Worm (Caenorhabditis elegans) whole organism, L4/young adult: ENCODE results near the gene dsl-5.

Source experiments
- W03F9.2 ChIP-seq: fragments of 150-350 bp; optimal IDR thresholded peaks from 2 replicates; lab custom pipeline; 2014; ENCODE audit warnings: missing biosample characterization, missing genetic modification characterization
- dao-5 ChIP-seq: sonication (generic microtip); optimal IDR thresholded peaks from 2 replicates; lab custom pipeline; 2016; ENCODE audit warnings: missing genotype, missing genetic modification characterization, moderate library complexity, missing compliant biosample characterization
- him-1 ChIP-seq: sonication (generic microtip); optimal IDR thresholded peaks from 2 replicates; lab custom pipeline; 2016; ENCODE audit warnings: missing genotype, missing genetic modification reagents, missing genetic modification characterization, missing compliant biosample characterization

Gene dsl-5

DNA sequence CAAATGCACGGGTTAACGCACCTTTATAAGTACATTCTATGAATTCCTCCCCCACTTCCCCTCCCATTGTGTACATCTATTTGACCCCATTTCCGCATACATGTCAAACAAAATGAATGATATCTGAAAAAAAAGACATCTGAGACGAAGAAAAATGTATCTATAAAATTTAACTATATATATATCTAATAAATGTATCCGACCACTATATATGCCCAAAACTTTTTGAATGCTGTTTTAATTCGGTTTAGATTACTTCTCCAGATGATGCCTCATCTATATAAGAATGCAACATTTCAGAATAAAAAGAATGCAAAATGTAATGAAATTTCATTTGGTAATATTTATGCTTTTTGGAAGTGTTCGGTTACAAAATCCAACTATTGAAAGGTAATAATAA lies 42.3 kb downstream of the dsl-5 start, which contains the start of gene rib-1:
TSS of gene rib-1 (plus strand) at position 301 of the 400 bp plus-strand sequence.
- no peak for TF ChIP-seq him-1 (tag; lab: Kevin White, UChicago)
- TF ChIP-seq dao-5 (tag; lab: Kevin White, UChicago) = no peak
- TF ChIP-seq W03F9.2 (tag; lab: Kevin White, UChicago) = no peak

DNA sequence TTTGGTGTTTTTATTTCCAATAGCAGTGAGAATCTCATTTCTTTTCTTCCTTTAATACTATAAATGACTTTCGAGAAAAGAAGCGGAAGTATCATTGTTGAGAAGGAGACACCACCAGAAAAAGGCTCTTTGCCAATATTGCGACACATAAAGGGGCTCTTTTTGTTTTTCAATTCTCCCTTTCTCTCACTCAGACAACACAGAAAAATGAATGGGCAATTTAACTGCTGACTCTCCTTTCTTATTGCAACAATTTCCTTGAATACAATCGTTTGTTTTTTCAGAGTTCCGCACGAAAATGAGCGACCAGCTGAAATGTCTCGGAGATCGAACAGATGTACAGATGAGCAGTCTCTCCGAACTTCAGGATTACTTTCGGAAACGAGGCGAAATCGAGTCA lies 46.5 kb downstream of the dsl-5 start:
- TF ChIP-seq W03F9.2 (tag; lab: Kevin White, UChicago) (no peak), him-1 (tag; lab: Kevin White, UChicago) (no peak), dao-5 (tag; lab: Kevin White, UChicago) (no peak)

ce11 chrIV:11572524-11572923 lies 48.3 kb downstream of the dsl-5 start:
- TF ChIP-seq dao-5 (tag; lab: Kevin White, UChicago) (no peak), him-1 (tag; lab: Kevin White, UChicago) (no peak)

DNA sequence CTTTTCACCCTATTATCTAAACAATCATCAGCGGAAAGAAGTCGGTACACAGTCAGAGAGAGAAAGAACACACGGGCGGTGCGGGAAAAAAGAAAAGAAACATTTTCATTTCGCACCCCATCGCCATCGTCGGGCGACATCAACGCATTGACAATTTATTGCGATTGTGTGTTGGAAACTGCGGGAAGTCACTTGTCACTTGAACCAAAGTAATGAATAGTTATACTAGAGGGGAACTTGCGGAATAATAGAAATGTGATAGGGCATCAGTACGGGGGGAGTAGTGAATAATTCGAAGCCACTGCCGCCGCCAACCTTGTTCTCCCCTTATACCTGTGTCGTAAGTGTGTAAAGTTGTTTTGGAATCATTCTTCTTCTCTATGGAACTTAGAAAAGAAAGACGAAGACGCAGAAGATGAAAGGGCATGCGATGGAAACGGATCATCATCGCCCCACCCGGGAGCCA lies 49.4 kb downstream of the dsl-5 start:
- TF ChIP-seq W03F9.2 (tag; lab: Kevin White, UChicago) (no peak), him-1 (tag; lab: Kevin White, UChicago) (no peak), dao-5 (tag; lab: Kevin White, UChicago) (no peak)

ce11 chrIV:11570200-11570599 lies 50.6 kb downstream of the dsl-5 start, which contains the start of gene srgp-1:
Gene srgp-1 (plus strand): TSS chrIV:11570500.
- TF ChIP-seq W03F9.2 (tag; lab: Kevin White, UChicago) = no peak
- no peak for TF ChIP-seq him-1 (tag; lab: Kevin White, UChicago)
- no peak for TF ChIP-seq dao-5 (tag; lab: Kevin White, UChicago)

ce11 chrIV:11569795-11570194 lies 51.0 kb downstream of the dsl-5 start:
- TF ChIP-seq dao-5 (tag; lab: Kevin White, UChicago) (no peak), him-1 (tag; lab: Kevin White, UChicago) (no peak), W03F9.2 (tag; lab: Kevin White, UChicago) (no peak)
